Worm (Caenorhabditis elegans) whole organism, L3 larva: ENCODE data around the gene glb-2.

ENCODE experiments used
- R02D3.7 ChIP-seq: fragments of 150-350 bp; optimal IDR thresholded peaks from 2 replicates; lab custom pipeline; 2014; ENCODE audit warnings: missing biosample characterization, missing genetic modification characterization
- aly-2 ChIP-seq: fragments of 150-350 bp; optimal IDR thresholded peaks from 2 replicates; lab custom pipeline; 2014; ENCODE audit warnings: missing biosample characterization, missing genetic modification characterization
- ceh-16 ChIP-seq: sonication (generic microtip); optimal IDR thresholded peaks from 2 replicates; lab custom pipeline; 2017; ENCODE audit warnings: missing biosample characterization, missing genetic modification characterization
- ceh-28 ChIP-seq: fragments of 150-350 bp; optimal IDR thresholded peaks from 2 replicates; lab custom pipeline; 2014; ENCODE audit warnings: missing biosample characterization, missing genetic modification reagents, missing genetic modification characterization
- daf-12 ChIP-seq: fragments of 150-350 bp; optimal IDR thresholded peaks from 2 replicates; lab custom pipeline; 2014; ENCODE audit warnings: missing biosample characterization, missing genetic modification reagents, missing genetic modification characterization
- egl-27 ChIP-seq: sonication (generic microtip); optimal IDR thresholded peaks from 4 replicates; lab custom pipeline; 2017; ENCODE audit warnings: missing biosample characterization, missing genetic modification reagents, missing genetic modification characterization
- egl-5 ChIP-seq: fragments of 150-350 bp; optimal IDR thresholded peaks from 2 replicates; lab custom pipeline; 2017; ENCODE audit warnings: missing biosample characterization, missing genetic modification reagents, missing genetic modification characterization, inconsistent platforms
- elt-1 ChIP-seq: fragments of 150-350 bp; optimal IDR thresholded peaks from 2 replicates; lab custom pipeline; 2014; ENCODE audit warnings: missing biosample characterization, missing genetic modification characterization
- elt-2 ChIP-seq: sonication (generic microtip); optimal IDR thresholded peaks from 2 replicates; lab custom pipeline; 2016; ENCODE audit warnings: missing genetic modification reagents, mild to moderate bottlenecking, missing genetic modification characterization, missing compliant biosample characterization
- elt-3 ChIP-seq, 3 experiments: fragments of 150-350 bp in 1 of 3; sonication (generic microtip) in 2 of 3; optimal IDR thresholded peaks; 2 replicates in 2 of 3; 4 replicates in 1 of 3; lab custom pipeline; 2014 to 2017; ENCODE audit warnings: missing biosample characterization in 3 of 3, missing genetic modification characterization in 3 of 3
- fkh-10 ChIP-seq: sonication (generic microtip); optimal IDR thresholded peaks from 2 replicates; lab custom pipeline; 2017; ENCODE audit warnings: missing biosample characterization, missing genetic modification reagents, missing genetic modification characterization
- fos-1 ChIP-seq: fragments of 150-350 bp; optimal IDR thresholded peaks from 2 replicates; lab custom pipeline; 2014; ENCODE audit warnings: missing biosample characterization, missing genetic modification characterization
- hmg-11 ChIP-seq: sonication (generic microtip); optimal IDR thresholded peaks from 2 replicates; lab custom pipeline; 2016; ENCODE audit warnings: missing genetic modification characterization, missing compliant biosample characterization
- lin-15B ChIP-seq: fragments of 150-350 bp; optimal IDR thresholded peaks from 2 replicates; lab custom pipeline; 2014; ENCODE audit warnings: missing biosample characterization, missing genetic modification characterization
- lin-39 ChIP-seq: fragments of 150-350 bp; optimal IDR thresholded peaks from 2 replicates; lab custom pipeline; 2018; ENCODE audit warnings: missing biosample characterization, missing genetic modification reagents, missing genetic modification characterization
- nfya-1 ChIP-seq: sonication (generic microtip); optimal IDR thresholded peaks from 2 replicates; lab custom pipeline; 2017; ENCODE audit warnings: missing genetic modification characterization, mild to moderate bottlenecking, missing compliant biosample characterization, antibody characterized with exemption, moderate library complexity; ENCODE audit not compliant: insufficient read depth
- nhr-23 ChIP-seq: fragments of 150-350 bp; optimal IDR thresholded peaks from 2 replicates; lab custom pipeline; 2014; ENCODE audit warnings: missing biosample characterization, missing genetic modification reagents, missing genetic modification characterization
- nhr-237 ChIP-seq: fragments of 150-350 bp; optimal IDR thresholded peaks from 2 replicates; lab custom pipeline; 2014; ENCODE audit warnings: missing biosample characterization, missing genetic modification characterization
- nhr-25 ChIP-seq: sonication (generic microtip); optimal IDR thresholded peaks from 2 replicates; lab custom pipeline; 2017; ENCODE audit warnings: missing biosample characterization, missing genetic modification characterization
- nhr-28 ChIP-seq: fragments of 150-350 bp; optimal IDR thresholded peaks from 2 replicates; lab custom pipeline; 2014; ENCODE audit warnings: missing biosample characterization, missing genetic modification characterization
- nhr-43 ChIP-seq: sonication (generic microtip); optimal IDR thresholded peaks from 2 replicates; lab custom pipeline; 2016; ENCODE audit warnings: mild to moderate bottlenecking, missing genetic modification characterization, missing compliant biosample characterization; ENCODE audit not compliant: poor library complexity, severe bottlenecking
- nhr-67 ChIP-seq: fragments of 150-350 bp; optimal IDR thresholded peaks from 2 replicates; lab custom pipeline; 2014; ENCODE audit warnings: missing biosample characterization, missing genetic modification characterization
- nhr-76 ChIP-seq: fragments of 150-350 bp; sonication (generic microtip); optimal IDR thresholded peaks from 5 replicates; lab custom pipeline; 2014; ENCODE audit warnings: missing biosample characterization, missing genetic modification characterization
- pha-4 ChIP-seq: fragments of 150-350 bp; optimal IDR thresholded peaks from 2 replicates; lab custom pipeline; 2014; ENCODE audit warnings: missing biosample characterization, missing genetic modification reagents, missing genetic modification characterization
- pqm-1 ChIP-seq: fragments of 150-350 bp; optimal IDR thresholded peaks from 2 replicates; lab custom pipeline; 2017; ENCODE audit warnings: missing biosample characterization, missing genetic modification characterization, inconsistent platforms
- sea-2 ChIP-seq: fragments of 150-350 bp; sonication (generic microtip); optimal IDR thresholded peaks from 4 replicates; lab custom pipeline; 2014; ENCODE audit warnings: missing biosample characterization, missing genetic modification reagents, missing genetic modification characterization
- snpc-4 ChIP-seq: fragments of 150-350 bp; optimal IDR thresholded peaks from 2 replicates; lab custom pipeline; 2014; ENCODE audit warnings: missing biosample characterization, missing genetic modification characterization
- unc-62 ChIP-seq: fragments of 150-350 bp; sonication (generic microtip); optimal IDR thresholded peaks from 4 replicates; lab custom pipeline; 2014; ENCODE audit warnings: missing biosample characterization, missing genetic modification reagents, missing genetic modification characterization
- ztf-4 ChIP-seq: fragments of 150-350 bp; optimal IDR thresholded peaks from 2 replicates; lab custom pipeline; 2014; ENCODE audit warnings: missing biosample characterization, missing genetic modification characterization

Gene glb-2

ce11 chrIV:7243913-7244312, 19.1 kb downstream of the glb-2 start, which contains the start of gene afmd-1:
Gene afmd-1 (plus strand): TSS chrIV:7244228.
- TF ChIP-seq nhr-76 (tag; lab: Kevin White, UChicago) (peak; percentile 88), fos-1 (tag; lab: Kevin White, UChicago) (no peak), nhr-43 (tag; lab: Kevin White, UChicago) (no peak)

ce11 chrIV:7242220-7242789, 20.7 kb downstream of the glb-2 start, which contains the start of gene gstk-2:
Gene gstk-2 (minus strand): TSS chrIV:7242270.
- TF ChIP-seq lin-39 (tag; lab: Kevin White, UChicago) (peak; percentile 5), nfya-1 (tag; lab: Kevin White, UChicago) (peak; percentile 45), elt-3 (tag; optimal IDR thresholded peaks at IDR 0.05; lab: Kevin White, UChicago) (no peak), ceh-16 (tag; lab: Kevin White, UChicago) (no peak), nhr-237 (tag; lab: Kevin White, UChicago) (no peak), nhr-67 (tag; lab: Kevin White, UChicago) (no peak), sea-2 (GFP tag; lab: Kevin White, UChicago) (no peak), nhr-28 (tag; lab: Kevin White, UChicago) (no peak), snpc-4 (tag; lab: Kevin White, UChicago) (no peak), ceh-28 (no peak), elt-1 (tag; lab: Kevin White, UChicago) (no peak), egl-5 (tag; lab: Kevin White, UChicago) (peak; percentile 2), R02D3.7 (tag; lab: Kevin White, UChicago) (no peak), lin-15B (tag; lab: Kevin White, UChicago) (no peak), aly-2 (tag; lab: Kevin White, UChicago) (no peak), pha-4 (tag; lab: Kevin White, UChicago) (peak; percentile 90), pqm-1 (tag; lab: Kevin White, UChicago) (no peak), daf-12 (tag; lab: Kevin White, UChicago) (no peak), ztf-4 (no peak), egl-27 (no peak), nhr-76 (tag; lab: Kevin White, UChicago) (no peak), hmg-11 (tag; lab: Kevin White, UChicago) (no peak), elt-2 (tag; lab: Kevin White, UChicago) (no peak), nhr-25 (no peak)

DNA sequence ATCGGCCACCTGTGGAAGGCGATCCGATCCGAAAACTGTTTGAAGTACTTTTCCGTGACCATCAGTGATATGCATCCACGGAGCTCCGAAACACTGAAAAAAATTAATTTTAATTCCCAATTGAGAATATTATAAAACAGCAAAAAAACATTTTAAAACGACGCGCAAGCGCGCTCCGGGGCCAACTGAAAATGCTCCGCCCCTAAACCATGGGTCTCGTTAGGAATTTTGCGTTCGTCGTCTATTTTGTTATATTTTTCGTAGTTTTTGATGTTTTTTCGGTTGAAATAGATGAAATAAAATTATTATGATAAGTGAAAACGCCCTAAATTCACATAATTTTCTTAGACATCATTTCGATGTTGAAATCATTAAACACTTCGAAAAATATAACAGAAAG, 22.5 kb downstream of the glb-2 start:
- TF ChIP-seq unc-62 (GFP tag; lab: Kevin White, UChicago), result peak; percentile 48
- no peak for TF ChIP-seq aly-2 (tag; lab: Kevin White, UChicago)

ce11 chrIV:7237668-7238214, 25.3 kb downstream of the glb-2 start, which contains the start of gene elo-3:
Gene elo-3 (plus strand): TSS chrIV:7237718.
- no peak for TF ChIP-seq egl-27
- peak; percentile 63 for TF ChIP-seq elt-2 (tag; lab: Kevin White, UChicago)
- TF ChIP-seq pqm-1 (tag; lab: Kevin White, UChicago), result peak; percentile 51
- peak; percentile 9 for TF ChIP-seq pha-4 (tag; lab: Kevin White, UChicago)

DNA sequence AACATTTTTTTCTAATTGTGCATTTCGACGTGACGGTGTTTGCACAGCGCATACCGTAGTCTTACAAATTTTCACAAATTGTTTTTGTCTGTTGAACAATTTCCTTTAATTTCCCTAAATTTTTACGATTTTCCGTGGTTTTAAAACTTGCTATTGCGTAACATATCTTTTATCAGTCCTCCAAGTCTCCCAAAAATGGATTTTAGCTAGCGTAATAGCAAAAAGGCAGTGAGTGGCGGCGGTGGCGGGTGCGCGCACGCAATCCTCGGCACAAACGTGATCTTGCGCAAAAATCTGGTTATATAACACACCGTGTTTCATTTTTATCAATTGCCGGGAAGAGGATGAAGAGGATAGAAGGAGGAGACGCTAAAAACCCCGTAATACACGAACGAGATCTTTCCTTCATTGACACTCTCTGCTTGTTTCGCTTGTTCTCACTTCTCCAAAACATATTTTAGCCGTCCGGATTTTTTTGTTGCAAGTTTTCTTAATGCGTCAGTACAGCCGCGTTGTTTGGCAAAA, 26.7 kb downstream of the glb-2 start:
- TF ChIP-seq fkh-10 (GFP tag; lab: Kevin White, UChicago), result no peak
- no peak for TF ChIP-seq R02D3.7 (tag; lab: Kevin White, UChicago)
- TF ChIP-seq nhr-237 (tag; lab: Kevin White, UChicago), result no peak
- TF ChIP-seq nhr-43 (tag; lab: Kevin White, UChicago), result peak; percentile 56
- TF ChIP-seq nhr-23 (tag; lab: Kevin White, UChicago), result peak; percentile 34
- TF ChIP-seq elt-1 (tag; lab: Kevin White, UChicago), result no peak
